Worm (Caenorhabditis elegans) whole organism, early embryonic: Measurements from ENCODE around the gene Y43F8C.15.
A peak's percentile ranks its signal among the peaks of the same experiment; 100 is the strongest.

Source experiments
- B0310.2 ChIP-seq: sonication (generic microtip); optimal IDR thresholded peaks from 2 replicates; lab custom pipeline; 2016; ENCODE audit warnings: mild to moderate bottlenecking, missing genetic modification characterization, missing compliant biosample characterization
- F13C5.2 ChIP-seq: sonication (generic microtip); optimal IDR thresholded peaks from 2 replicates; lab custom pipeline; 2017; ENCODE audit warnings: mild to moderate bottlenecking, missing genetic modification characterization, inconsistent platforms, missing compliant biosample characterization
- aly-1 ChIP-seq: sonication (generic microtip); optimal IDR thresholded peaks from 2 replicates; lab custom pipeline; 2016; ENCODE audit warnings: missing genetic modification characterization, missing compliant biosample characterization
- ama-1 ChIP-seq: fragments of 150-350 bp; optimal IDR thresholded peaks from 2 replicates; lab custom pipeline; 2014
- ceh-13 ChIP-seq: fragments of 200-800 bp; sonication (Bioruptor generic); optimal IDR thresholded peaks from 2 replicates; lab custom pipeline; 2018; ENCODE audit warnings: mild to moderate bottlenecking, missing genetic modification characterization, missing compliant biosample characterization
- ceh-36 ChIP-seq: sonication (generic microtip); optimal IDR thresholded peaks from 2 replicates; lab custom pipeline; 2016; ENCODE audit warnings: missing genetic modification characterization, inconsistent platforms, missing compliant biosample characterization
- ets-7 ChIP-seq: sonication (generic microtip); optimal IDR thresholded peaks from 2 replicates; lab custom pipeline; 2016; ENCODE audit warnings: missing genotype, missing genetic modification characterization, missing compliant biosample characterization
- flt-1 ChIP-seq: fragments of 200-800 bp; sonication (Bioruptor generic); IDR thresholded peaks from 2 replicates; pipeline ENCODE4 v1.3.6; 2022; ENCODE audit warnings: missing genetic modification characterization, missing compliant biosample characterization
- hmbx-1 ChIP-seq: sonication (generic microtip); optimal IDR thresholded peaks from 2 replicates; lab custom pipeline; 2016; ENCODE audit warnings: mild to moderate bottlenecking, missing genetic modification characterization, missing compliant biosample characterization
- hmg-4 ChIP-seq: fragments of 200-800 bp; sonication (Bioruptor generic); optimal IDR thresholded peaks from 2 replicates; lab custom pipeline; 2018; ENCODE audit warnings: mild to moderate bottlenecking, missing genetic modification characterization, missing compliant biosample characterization
- hnd-1 ChIP-seq: sonication (generic microtip); optimal IDR thresholded peaks from 2 replicates; lab custom pipeline; 2016; ENCODE audit warnings: missing genetic modification characterization, missing compliant biosample characterization
- pes-1 ChIP-seq: fragments of 200-800 bp; sonication (Bioruptor generic); IDR thresholded peaks from 2 replicates; pipeline ENCODE4 v1.3.6; 2022; ENCODE audit warnings: missing genetic modification reagents, missing genetic modification characterization, missing compliant biosample characterization
- scrt-1 ChIP-seq: fragments of 200-800 bp; sonication (Bioruptor generic); IDR thresholded peaks from 2 replicates; pipeline ENCODE4 v1.3.6; 2022; ENCODE audit warnings: missing genetic modification characterization, missing compliant biosample characterization
- sea-1 ChIP-seq: fragments of 200-800 bp; sonication (Bioruptor generic); conservative IDR thresholded peaks from 2 replicates; pipeline ENCODE4 v1.3.6; 2022; ENCODE audit warnings: missing genetic modification characterization, missing compliant biosample characterization
- tbx-11 ChIP-seq: fragments of 200-800 bp; sonication (Bioruptor generic); IDR thresholded peaks from 2 replicates; pipeline ENCODE4 v1.3.6; 2022; ENCODE audit warnings: missing genetic modification characterization, missing compliant biosample characterization
- tbx-37 ChIP-seq: fragments of 200-800 bp; sonication (Bioruptor generic); conservative IDR thresholded peaks from 2 replicates; pipeline ENCODE4 v1.3.6; 2022; ENCODE audit warnings: missing genetic modification reagents, missing genetic modification characterization, missing compliant biosample characterization
- tra-4 ChIP-seq: sonication (generic microtip); optimal IDR thresholded peaks from 2 replicates; lab custom pipeline; 2017; ENCODE audit warnings: missing genetic modification characterization, missing compliant biosample characterization

Gene Y43F8C.15

DNA sequence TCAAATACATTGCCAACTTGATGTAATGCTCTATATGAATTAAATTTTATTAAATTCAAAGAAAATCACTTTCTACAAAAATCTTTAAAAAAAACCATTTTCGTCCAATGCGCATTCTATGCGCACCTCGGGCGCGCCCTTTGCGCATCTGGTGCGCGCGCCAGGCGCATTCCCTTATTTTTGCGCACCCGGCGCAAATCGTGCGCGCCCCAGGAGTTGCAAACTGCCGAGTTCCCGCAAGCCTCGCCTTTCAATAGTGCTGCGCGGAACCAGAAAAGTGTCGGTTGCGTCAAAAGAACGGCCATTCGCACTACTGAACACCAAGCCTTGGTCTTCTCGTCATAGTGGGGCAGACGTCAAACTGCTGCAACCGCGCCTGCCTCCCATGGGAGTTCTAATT lies 23.3 kb upstream of the Y43F8C.15 start:
- TF ChIP-seq ceh-36 (tag; lab: Kevin White, UChicago) (no peak), pes-1 (GFP tag; lab: Robert Waterston, UW) (peak; percentile 54; the same call in 1 of the 2 replicates)

DNA sequence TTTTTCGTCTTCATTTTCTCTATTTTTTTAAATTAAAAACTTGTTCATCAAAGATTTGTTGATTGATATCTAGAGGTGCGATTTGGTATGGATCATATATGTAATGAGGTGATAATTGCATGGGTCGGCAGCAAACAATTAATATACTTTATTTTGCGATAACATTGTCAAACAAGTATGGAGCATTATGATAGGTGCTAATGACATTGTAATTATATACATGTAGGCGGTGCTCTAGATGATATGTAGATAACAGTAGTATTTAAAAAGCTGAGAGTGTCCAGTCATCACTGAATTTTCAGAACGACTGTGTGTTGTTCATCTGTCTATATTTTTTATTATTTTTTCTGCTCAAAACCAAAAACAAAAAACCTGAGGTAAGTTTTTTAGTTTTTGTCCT lies 19.9 kb upstream of the Y43F8C.15 start, which contains the start of gene Y116F11A.1:
Gene Y116F11A.1 (plus strand): TSS at position 301 of the 400 bp plus-strand sequence.
- TF ChIP-seq ceh-13 (GFP tag; lab: Kevin White, UChicago): no peak
- no peak for TF ChIP-seq hmbx-1 (tag; lab: Kevin White, UChicago)
- no peak for TF ChIP-seq hnd-1
- TF ChIP-seq scrt-1 (GFP tag; lab: Robert Waterston, UW): no peak
- no peak for TF ChIP-seq hmg-4 (GFP tag; lab: Kevin White, UChicago)
- no peak for TF ChIP-seq B0310.2 (tag; lab: Kevin White, UChicago)
- TF ChIP-seq sea-1 (GFP tag; lab: Robert Waterston, UW): no peak
- no peak for TF ChIP-seq tra-4 (tag; lab: Kevin White, UChicago)
- no peak for TF ChIP-seq ceh-36 (tag; lab: Kevin White, UChicago)
- TF ChIP-seq tbx-11 (GFP tag; lab: Robert Waterston, UW): no peak
- TF ChIP-seq F13C5.2: no peak
- no peak for TF ChIP-seq ama-1 (lab: Kevin White, UChicago)
- no peak for TF ChIP-seq ets-7 (tag; lab: Kevin White, UChicago)
- TF ChIP-seq pes-1 (GFP tag; lab: Robert Waterston, UW): no peak
- TF ChIP-seq aly-1 (tag; lab: Kevin White, UChicago): no peak
- no peak for TF ChIP-seq flt-1 (GFP tag; lab: Robert Waterston, UW)
- no peak for TF ChIP-seq tbx-37 (GFP tag; lab: Robert Waterston, UW)

DNA sequence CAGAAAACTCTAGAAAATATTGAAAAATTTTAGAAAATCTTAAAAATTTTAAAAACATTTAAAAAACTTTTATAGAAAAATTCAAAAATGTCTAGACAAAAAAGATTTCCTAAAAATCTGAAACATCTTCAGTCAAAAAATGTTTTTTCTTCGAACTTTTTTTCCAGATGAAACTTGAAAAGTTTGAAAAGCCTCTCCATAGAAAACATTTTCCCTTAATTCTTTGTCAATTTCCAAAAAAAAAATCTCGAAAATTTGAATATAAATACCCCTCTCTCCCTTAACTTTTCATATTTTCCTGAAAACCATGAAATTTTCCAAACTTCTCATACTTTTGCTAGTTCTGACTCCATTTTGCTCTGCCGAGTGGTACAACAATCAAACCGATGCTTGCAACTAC lies 18.3 kb upstream of the Y43F8C.15 start, which contains the start of gene Y116F11A.3:
Gene Y116F11A.3 (plus strand): TSS at position 301 of the 400 bp plus-strand sequence.
- TF ChIP-seq ceh-36 (tag; lab: Kevin White, UChicago) (no peak), aly-1 (tag; lab: Kevin White, UChicago) (no peak), ceh-13 (GFP tag; lab: Kevin White, UChicago) (no peak), hnd-1 (no peak), tbx-11 (GFP tag; lab: Robert Waterston, UW) (no peak), hmbx-1 (tag; lab: Kevin White, UChicago) (no peak), hmg-4 (GFP tag; lab: Kevin White, UChicago) (no peak), flt-1 (GFP tag; lab: Robert Waterston, UW) (no peak), F13C5.2 (no peak), ama-1 (lab: Kevin White, UChicago) (no peak), tra-4 (tag; lab: Kevin White, UChicago) (no peak), sea-1 (GFP tag; lab: Robert Waterston, UW) (no peak), pes-1 (GFP tag; lab: Robert Waterston, UW) (no peak), ets-7 (tag; lab: Kevin White, UChicago) (no peak), tbx-37 (GFP tag; lab: Robert Waterston, UW) (no peak), B0310.2 (tag; lab: Kevin White, UChicago) (no peak), scrt-1 (GFP tag; lab: Robert Waterston, UW) (no peak)

DNA sequence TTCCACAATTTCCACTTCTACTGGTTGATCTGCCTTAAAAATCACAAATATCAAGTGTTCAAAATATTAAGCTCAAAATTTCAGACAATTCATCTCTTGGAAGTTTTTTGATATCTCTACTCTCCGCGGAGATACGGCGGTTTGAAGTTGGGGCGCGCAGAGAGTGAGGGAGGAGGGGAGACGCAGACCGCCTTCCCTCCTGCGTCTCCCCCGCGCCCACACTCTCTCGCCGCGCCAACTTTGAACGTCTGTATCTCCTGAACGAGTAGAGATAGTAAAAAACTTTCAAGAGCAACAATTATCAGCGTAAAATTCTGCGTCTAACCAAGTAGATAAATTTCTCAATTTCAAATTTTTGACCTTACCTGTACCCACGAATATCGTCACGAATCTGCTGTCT lies 17.6 kb upstream of the Y43F8C.15 start:
- TF ChIP-seq ceh-13 (GFP tag; lab: Kevin White, UChicago) (no peak), scrt-1 (GFP tag; lab: Robert Waterston, UW) (no peak), F13C5.2 (no peak), tbx-37 (GFP tag; lab: Robert Waterston, UW) (no peak), flt-1 (GFP tag; lab: Robert Waterston, UW) (no peak)

DNA sequence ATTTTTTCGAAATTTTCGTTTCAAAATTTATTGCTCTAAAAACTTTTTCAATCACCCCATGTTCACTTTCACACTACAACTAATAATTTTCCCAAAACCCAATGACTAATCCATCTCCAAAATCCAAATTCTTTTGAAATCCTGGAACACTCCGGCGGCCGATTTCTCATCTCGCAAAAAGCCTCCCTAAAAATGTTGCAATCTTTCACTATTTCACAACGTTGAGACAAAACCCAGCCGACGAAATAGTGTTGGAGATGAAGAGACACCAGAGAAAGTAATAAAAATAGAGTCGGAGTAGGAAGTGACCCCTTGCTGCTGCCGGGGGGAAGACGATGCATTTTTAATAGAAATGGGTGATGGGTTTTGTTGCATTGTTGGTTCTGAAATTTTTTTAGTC lies 14.2 kb upstream of the Y43F8C.15 start:
- no peak for TF ChIP-seq hmbx-1 (tag; lab: Kevin White, UChicago)
- no peak for TF ChIP-seq ceh-36 (tag; lab: Kevin White, UChicago)
- no peak for TF ChIP-seq hnd-1
- no peak for TF ChIP-seq tra-4 (tag; lab: Kevin White, UChicago)
- no peak for TF ChIP-seq hmg-4 (GFP tag; lab: Kevin White, UChicago)
- no peak for TF ChIP-seq aly-1 (tag; lab: Kevin White, UChicago)
- no peak for TF ChIP-seq F13C5.2
- no peak for TF ChIP-seq ama-1 (lab: Kevin White, UChicago)
- no peak for TF ChIP-seq ets-7 (tag; lab: Kevin White, UChicago)
- TF ChIP-seq tbx-37 (GFP tag; lab: Robert Waterston, UW): no peak
- no peak for TF ChIP-seq flt-1 (GFP tag; lab: Robert Waterston, UW)

DNA sequence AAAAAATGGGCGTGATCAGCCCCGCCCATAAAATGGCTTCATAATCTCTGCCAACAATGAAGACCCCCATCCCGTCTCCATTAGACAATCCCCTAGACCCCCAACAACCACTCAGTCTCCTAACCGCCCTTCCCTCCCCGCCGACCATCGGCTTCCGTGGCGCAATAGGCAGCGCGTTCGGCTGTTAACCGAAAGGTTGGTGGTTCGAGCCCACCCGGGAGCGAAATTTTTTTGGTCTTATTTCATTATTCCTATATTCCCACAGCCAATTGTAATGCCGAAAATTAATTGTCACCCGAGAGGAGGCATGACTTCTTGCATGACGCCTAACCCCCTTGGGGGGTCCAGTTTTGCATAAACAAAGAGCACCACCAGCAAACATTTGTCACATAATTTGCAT lies 12.5 kb upstream of the Y43F8C.15 start:
- TF ChIP-seq aly-1 (tag; lab: Kevin White, UChicago): peak; percentile 65
- peak; percentile 84 for TF ChIP-seq sea-1 (GFP tag; lab: Robert Waterston, UW)
- TF ChIP-seq ama-1 (lab: Kevin White, UChicago): no peak
- TF ChIP-seq ceh-36 (tag; lab: Kevin White, UChicago): peak; percentile 58
- peak; percentile 46 for TF ChIP-seq ceh-13 (GFP tag; lab: Kevin White, UChicago)
- TF ChIP-seq hmg-4 (GFP tag; lab: Kevin White, UChicago): peak; percentile 64
- peak; percentile 39 for TF ChIP-seq tra-4 (tag; lab: Kevin White, UChicago)
- TF ChIP-seq tbx-11 (GFP tag; lab: Robert Waterston, UW): peak; percentile 76
- TF ChIP-seq B0310.2 (tag; lab: Kevin White, UChicago): peak; percentile 9
- TF ChIP-seq tbx-37 (GFP tag; lab: Robert Waterston, UW): peak; percentile 80
- TF ChIP-seq F13C5.2: peak; percentile 78
- no peak for TF ChIP-seq ets-7 (tag; lab: Kevin White, UChicago)
- TF ChIP-seq hmbx-1 (tag; lab: Kevin White, UChicago): peak; percentile 37
- peak; percentile 83 for TF ChIP-seq scrt-1 (GFP tag; lab: Robert Waterston, UW)
- TF ChIP-seq pes-1 (GFP tag; lab: Robert Waterston, UW): peak; percentile 89
- TF ChIP-seq hnd-1: peak; percentile 52
- TF ChIP-seq flt-1 (GFP tag; lab: Robert Waterston, UW): peak; percentile 85

DNA sequence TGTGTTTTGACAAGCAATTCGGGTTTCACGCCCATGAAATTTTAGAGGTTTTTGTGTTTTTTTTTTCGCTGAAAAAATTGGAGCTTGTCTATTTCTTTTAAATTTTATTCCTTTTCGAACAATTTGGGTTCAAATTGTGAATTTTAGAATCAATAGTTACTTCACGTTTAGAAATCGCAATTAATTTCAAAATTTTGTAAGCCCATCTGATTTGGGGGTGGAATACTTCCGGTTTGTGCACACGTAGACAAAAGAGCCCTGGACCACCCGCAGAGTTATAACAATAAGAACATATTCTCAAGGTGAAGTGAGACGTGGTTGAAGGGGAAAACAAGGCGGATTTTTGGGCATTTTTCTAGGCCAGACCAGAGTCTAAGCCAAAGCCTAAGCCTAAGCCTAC lies 8.8 kb upstream of the Y43F8C.15 start, which contains the start of gene Y116F11A.6:
Gene Y116F11A.6 (plus strand): TSS at position 301 of the 400 bp plus-strand sequence.
- TF ChIP-seq B0310.2 (tag; lab: Kevin White, UChicago): no peak
- no peak for TF ChIP-seq hmbx-1 (tag; lab: Kevin White, UChicago)
- no peak for TF ChIP-seq hnd-1
- TF ChIP-seq ets-7 (tag; lab: Kevin White, UChicago): peak; percentile 69
